Fruit fly (Drosophila melanogaster) whole organism, prepupa: ENCODE data around the gene CG3407.

Experiments
- CG6854 ChIP-seq: fragments of 200-800 bp; sonication (Bioruptor generic); optimal IDR thresholded peaks from 2 replicates; lab custom pipeline; 2017; ENCODE audit warnings: missing biosample characterization, mild to moderate bottlenecking, missing genetic modification characterization
- OdsH ChIP-seq: fragments of 200-800 bp; sonication (Bioruptor generic); optimal IDR thresholded peaks from 3 replicates; lab custom pipeline; 2016; ENCODE audit warnings: missing biosample characterization, missing genetic modification characterization
- achi ChIP-seq: fragments of 200-800 bp; sonication (Bioruptor generic); optimal IDR thresholded peaks from 3 replicates; lab custom pipeline; 2016; ENCODE audit warnings: missing biosample characterization, missing genetic modification characterization
- svp ChIP-seq: fragments of 200-800 bp; sonication (Bioruptor generic); peaks from one replicate; lab custom pipeline; 2016; ENCODE audit warnings: missing biosample characterization, missing genetic modification characterization

dm6 chr2L:3771109-3772067 is 41.8 kb downstream of the CG3407 start, which contains the start of gene bowl:
- TF ChIP-seq achi (GFP tag; lab: Kevin White, UChicago) (peak; percentile 96), svp (peak; percentile 99), CG6854 (GFP tag; lab: Kevin White, UChicago) (peak; percentile 94), OdsH (peak; percentile 99)
